Worm (Caenorhabditis elegans) whole organism, L1 larva: ENCODE data around the gene nhr-228.
"Not testable (repeated sequence)": the region's sequence is repeated elsewhere in the genome, so short reads cannot be mapped to it uniquely, and the experiment has no call there.

Experiments used
- C16A3.4 ChIP-seq: fragments of 150-350 bp; optimal IDR thresholded peaks from 2 replicates; lab custom pipeline; 2014; ENCODE audit warnings: missing biosample characterization, missing genetic modification characterization
- F16B12.6 ChIP-seq: fragments of 150-350 bp; optimal IDR thresholded peaks from 2 replicates; lab custom pipeline; 2014; ENCODE audit warnings: missing biosample characterization, missing genetic modification characterization
- alr-1 ChIP-seq: fragments of 200-800 bp; sonication (Bioruptor generic); optimal IDR thresholded peaks from 2 replicates; lab custom pipeline; 2018; ENCODE audit warnings: borderline replicate concordance, mild to moderate bottlenecking, missing genetic modification characterization, missing compliant biosample characterization
- ceh-63 ChIP-seq: fragments of 200-800 bp; sonication (Bioruptor generic); optimal IDR thresholded peaks from 2 replicates; lab custom pipeline; 2018; ENCODE audit warnings: mild to moderate bottlenecking, missing genetic modification characterization, missing compliant biosample characterization
- ceh-8 ChIP-seq: fragments of 200-800 bp; sonication (Bioruptor generic); optimal IDR thresholded peaks from 2 replicates; lab custom pipeline; 2018; ENCODE audit warnings: mild to moderate bottlenecking, missing genetic modification characterization, moderate library complexity, missing compliant biosample characterization
- efl-1 ChIP-seq, 4 experiments: fragments of 150-350 bp; optimal IDR thresholded peaks in 3 of 4; peaks in 1 of 4; 1 replicate in 1 of 4; 2 replicates in 3 of 4; lab custom pipeline; 2014; ENCODE audit warnings: missing biosample characterization in 2 of 4, missing genetic modification characterization in 2 of 4, missing genetic modification reagents in 2 of 4
- efl-3 ChIP-seq: fragments of 200-800 bp; sonication (Bioruptor generic); optimal IDR thresholded peaks from 2 replicates; lab custom pipeline; 2018; ENCODE audit warnings: mild to moderate bottlenecking, missing genetic modification characterization, missing compliant biosample characterization
- elt-2 ChIP-seq: sonication (generic microtip); optimal IDR thresholded peaks from 2 replicates; lab custom pipeline; 2016; ENCODE audit warnings: missing genetic modification characterization, mild to moderate bottlenecking, inconsistent platforms, missing compliant biosample characterization, missing genetic modification reagents
- elt-3 ChIP-seq, 6 experiments: fragments of 150-350 bp in 1 of 6; sonication (generic microtip); optimal IDR thresholded peaks; 2 replicates each; lab custom pipeline; 2017 to 2018; ENCODE audit warnings: missing biosample characterization in 6 of 6, missing genetic modification characterization in 6 of 6, inconsistent platforms in 1 of 6
- ets-5 ChIP-seq: fragments of 200-800 bp; sonication (Bioruptor generic); IDR thresholded peaks from 2 replicates; pipeline ENCODE4 v1.3.6; 2022; ENCODE audit warnings: missing genetic modification characterization, missing compliant biosample characterization
- fkh-8 ChIP-seq: sonication (generic microtip); optimal IDR thresholded peaks from 2 replicates; lab custom pipeline; 2016; ENCODE audit warnings: mild to moderate bottlenecking, missing genetic modification characterization, missing compliant biosample characterization
- hlh-4 ChIP-seq: sonication (generic microtip); optimal IDR thresholded peaks from 2 replicates; lab custom pipeline; 2016; ENCODE audit warnings: mild to moderate bottlenecking, missing genetic modification characterization, missing compliant biosample characterization
- isw-1 ChIP-seq: fragments of 200-800 bp; sonication (Bioruptor generic); IDR thresholded peaks from 2 replicates; pipeline ENCODE4 v1.3.6; 2022; ENCODE audit warnings: missing genetic modification characterization, missing compliant biosample characterization
- lsy-2 ChIP-seq, 2 experiments: fragments of 150-350 bp; optimal IDR thresholded peaks; 2 replicates each; lab custom pipeline; 2014; ENCODE audit warnings: missing biosample characterization in 2 of 2, missing genetic modification characterization in 2 of 2
- mab-9 ChIP-seq: fragments of 200-800 bp; sonication (Bioruptor generic); IDR thresholded peaks from 2 replicates; pipeline ENCODE4 v1.3.6; 2022; ENCODE audit warnings: missing genetic modification reagents, missing genetic modification characterization, missing compliant biosample characterization
- mep-1 ChIP-seq: fragments of 150-350 bp; optimal IDR thresholded peaks from 2 replicates; lab custom pipeline; 2014; ENCODE audit warnings: missing biosample characterization, missing genetic modification characterization
- nhr-11 ChIP-seq: fragments of 150-350 bp; optimal IDR thresholded peaks from 2 replicates; lab custom pipeline; 2014; ENCODE audit warnings: missing biosample characterization, missing genetic modification characterization
- nhr-12 ChIP-seq: sonication (generic microtip); optimal IDR thresholded peaks from 2 replicates; lab custom pipeline; 2017; ENCODE audit warnings: missing biosample characterization, missing genetic modification characterization
- nhr-20 ChIP-seq: sonication (generic microtip); optimal IDR thresholded peaks from 2 replicates; lab custom pipeline; 2016; ENCODE audit warnings: mild to moderate bottlenecking, missing genetic modification characterization, missing compliant biosample characterization
- nhr-28 ChIP-seq: fragments of 150-350 bp; optimal IDR thresholded peaks from 2 replicates; lab custom pipeline; 2014; ENCODE audit warnings: missing biosample characterization, missing genetic modification characterization
- nhr-71 ChIP-seq: sonication (generic microtip); optimal IDR thresholded peaks from 2 replicates; lab custom pipeline; 2016; ENCODE audit warnings: mild to moderate bottlenecking, missing genetic modification characterization, moderate library complexity, missing compliant biosample characterization
- nhr-76 ChIP-seq: sonication (generic microtip); optimal IDR thresholded peaks from 2 replicates; lab custom pipeline; 2017; ENCODE audit warnings: missing biosample characterization, missing genetic modification characterization
- nhr-77 ChIP-seq: fragments of 150-350 bp; optimal IDR thresholded peaks from 2 replicates; lab custom pipeline; 2014; ENCODE audit warnings: missing biosample characterization, missing genetic modification characterization
- pax-3 ChIP-seq: fragments of 200-800 bp; sonication (Bioruptor generic); optimal IDR thresholded peaks from 2 replicates; lab custom pipeline; 2018; ENCODE audit warnings: mild to moderate bottlenecking, missing genetic modification characterization, moderate library complexity, missing compliant biosample characterization
- pqm-1 ChIP-seq: sonication (generic microtip); optimal IDR thresholded peaks from 3 replicates; lab custom pipeline; 2017; ENCODE audit warnings: missing biosample characterization, missing genetic modification characterization
- rnt-1 ChIP-seq: sonication (generic microtip); optimal IDR thresholded peaks from 2 replicates; lab custom pipeline; 2016; ENCODE audit warnings: mild to moderate bottlenecking, missing genetic modification characterization, moderate library complexity, missing compliant biosample characterization
- snpc-4 ChIP-seq: fragments of 150-350 bp; optimal IDR thresholded peaks from 2 replicates; lab custom pipeline; 2014; ENCODE audit warnings: missing biosample characterization, missing genetic modification characterization
- snu-23 ChIP-seq: sonication (generic microtip); optimal IDR thresholded peaks from 2 replicates; lab custom pipeline; 2016; ENCODE audit warnings: missing genetic modification characterization, missing compliant biosample characterization
- sox-4 ChIP-seq: sonication (generic microtip); optimal IDR thresholded peaks from 2 replicates; lab custom pipeline; 2016; ENCODE audit warnings: missing genetic modification characterization, missing compliant biosample characterization
- tbx-2 ChIP-seq: sonication (generic microtip); optimal IDR thresholded peaks from 2 replicates; lab custom pipeline; 2016; ENCODE audit warnings: missing genetic modification characterization, missing compliant biosample characterization
- unc-98 ChIP-seq: fragments of 200-800 bp; sonication (Bioruptor generic); IDR thresholded peaks from 2 replicates; pipeline ENCODE4 v1.3.6; 2022; ENCODE audit warnings: missing genetic modification characterization, missing compliant biosample characterization
- xbp-1 ChIP-seq: sonication (generic microtip); optimal IDR thresholded peaks from 2 replicates; lab custom pipeline; 2016; ENCODE audit warnings: missing genetic modification characterization, missing compliant biosample characterization
- zag-1 ChIP-seq: fragments of 150-350 bp; optimal IDR thresholded peaks from 2 replicates; lab custom pipeline; 2014; ENCODE audit warnings: missing biosample characterization, missing genetic modification characterization
- zip-4 ChIP-seq: fragments of 200-800 bp; sonication (Bioruptor generic); optimal IDR thresholded peaks from 2 replicates; lab custom pipeline; 2018; ENCODE audit warnings: mild to moderate bottlenecking, missing genetic modification characterization, moderate library complexity, missing compliant biosample characterization

Gene nhr-228

ce11 chrV:2300905-2301304 lies 19.3 kb downstream of the nhr-228 start, which contains the start of gene Y19D10B.8:
Gene Y19D10B.8 (minus strand): TSS chrV:2301005.
- TF ChIP-seq mab-9 (GFP tag; lab: Robert Waterston, UW) (no peak), rnt-1 (tag; lab: Kevin White, UChicago) (no peak), ets-5 (no peak), fkh-8 (tag; lab: Kevin White, UChicago) (no peak), nhr-76 (tag; lab: Kevin White, UChicago) (no peak), ceh-63 (no peak), pax-3 (tag; lab: Kevin White, UChicago) (no peak), unc-98 (no peak), nhr-20 (tag; lab: Kevin White, UChicago) (no peak), ceh-8 (GFP tag; lab: Kevin White, UChicago) (no peak), F16B12.6 (tag; lab: Kevin White, UChicago) (no peak), nhr-12 (tag; lab: Kevin White, UChicago) (no peak), elt-2 (tag; lab: Kevin White, UChicago) (no peak), zip-4 (GFP tag; lab: Kevin White, UChicago) (no peak), alr-1 (tag; lab: Kevin White, UChicago) (no peak), C16A3.4 (tag; lab: Kevin White, UChicago) (no peak), snu-23 (GFP tag; lab: Kevin White, UChicago) (no peak), isw-1 (GFP tag; lab: Robert Waterston, UW) (no peak), lsy-2 (tag; optimal IDR thresholded peaks at IDR 0.05; lab: Kevin White, UChicago) (no peak)
- TF ChIP-seq, all 84 proteins: peak for 0

- TF ChIP-seq fkh-8 (tag; lab: Kevin White, UChicago) (peak; percentile 1), nhr-71 (tag; lab: Kevin White, UChicago) (no peak), xbp-1 (tag; lab: Kevin White, UChicago) (no peak), hlh-4 (tag; lab: Kevin White, UChicago) (no peak), zag-1 (tag; lab: Kevin White, UChicago) (no peak), efl-3 (no peak)
Measured at ce11 chrV:2303775-2304174, 22.2 kb downstream of the nhr-228 start, which contains the start of gene irld-15. Gene irld-15 (minus strand): TSS chrV:2303875.

- TF ChIP-seq pqm-1 (tag; lab: Kevin White, UChicago) (no peak), nhr-28 (tag; lab: Kevin White, UChicago) (no peak), nhr-11 (no peak), nhr-77 (tag; lab: Kevin White, UChicago) (no peak), elt-3 (tag; optimal IDR thresholded peaks at IDR 0.05; lab: Kevin White, UChicago) (no peak), sox-4 (no peak), tbx-2 (no peak), efl-1 (optimal IDR thresholded peaks at IDR 0.05; lab: Kevin White, UChicago) (no peak), efl-1 (GFP tag; optimal IDR thresholded peaks at IDR 0.05 in 1 of 2; lab: Kevin White, UChicago) (peak in 1 of 2 experiments; percentile 91)
Measured at ce11 chrV:2306383-2306782, 24.8 kb downstream of the nhr-228 start.

ce11 chrV:2308246-2308645 lies 26.7 kb downstream of the nhr-228 start:
- TF ChIP-seq nhr-20 (tag; lab: Kevin White, UChicago) (no peak), elt-2 (tag; lab: Kevin White, UChicago) (peak; percentile 29)
- TF ChIP-seq, all 84 proteins: peak for 1

ce11 chrV:2321001-2321400 lies 39.4 kb downstream of the nhr-228 start, which contains the start of gene Y19D10B.6:
Gene Y19D10B.6 (minus strand): TSS chrV:2321101.
- not testable (repeated sequence) for TF ChIP-seq nhr-12, snpc-4, mep-1 (tag; lab: Kevin White, UChicago)
